Worm (Caenorhabditis elegans): ENCODE data around the gene fbxa-163.

Gene fbxa-163

ce11 chrII:1613972-1614371 lies 3.4 kb upstream of the fbxa-163 start, which contains the start of gene fbxa-164:
fbxa-164 (minus strand) TSS chrII:1614072.
- TF ChIP-seq ztf-23 (GFP tag; IDR thresholded peaks at IDR 0.05) (no peak), flt-1 (GFP tag; IDR thresholded peaks at IDR 0.05) (no peak), tab-1 (GFP tag; IDR thresholded peaks at IDR 0.05) (no peak), ztf-29 (GFP tag; IDR thresholded peaks at IDR 0.05) (no peak)

ce11 chrII:1608915-1609314 lies 1.6 kb downstream of the fbxa-163 start:
- TF ChIP-seq ztf-29 (GFP tag; IDR thresholded peaks at IDR 0.05) (no peak), ztf-23 (GFP tag; IDR thresholded peaks at IDR 0.05) (no peak), T22C8.4 (GFP tag; IDR thresholded peaks at IDR 0.05) (no peak), flt-1 (GFP tag; IDR thresholded peaks at IDR 0.05) (no peak), med-1 (GFP tag; optimal IDR thresholded peaks at IDR 0.05; ENCODE audit: insufficient read depth) (no peak), klf-2 (GFP tag; conservative IDR thresholded peaks at IDR 0.05) (no peak), cog-1 (tag; optimal IDR thresholded peaks at IDR 0.05) (no peak), tab-1 (GFP tag; IDR thresholded peaks at IDR 0.05) (no peak), ref-1 (GFP tag; conservative IDR thresholded peaks at IDR 0.05) (no peak)

- no peak for TF ChIP-seq cog-1 (tag; optimal IDR thresholded peaks at IDR 0.05)
- no peak for TF ChIP-seq ztf-23 (GFP tag; IDR thresholded peaks at IDR 0.05)
- no peak for TF ChIP-seq klf-2 (GFP tag; conservative IDR thresholded peaks at IDR 0.05)
- no peak for TF ChIP-seq ref-1 (GFP tag; conservative IDR thresholded peaks at IDR 0.05)
- TF ChIP-seq ztf-29 (GFP tag; IDR thresholded peaks at IDR 0.05) = no peak
- TF ChIP-seq T22C8.4 (GFP tag; IDR thresholded peaks at IDR 0.05) = no peak
- no peak for TF ChIP-seq tab-1 (GFP tag; IDR thresholded peaks at IDR 0.05)
- TF ChIP-seq flt-1 (GFP tag; IDR thresholded peaks at IDR 0.05) = no peak
These were observed 3.0 kb downstream of the fbxa-163 start for ce11 chrII:1607575-1607974.

ce11 chrII:1606079-1606478 lies 4.5 kb downstream of the fbxa-163 start, which contains the start of gene bath-33:
bath-33 (minus strand) TSS chrII:1606179.
- TF ChIP-seq cog-1 (tag; optimal IDR thresholded peaks at IDR 0.05) = no peak
- TF ChIP-seq ztf-23 (GFP tag; IDR thresholded peaks at IDR 0.05) = no peak
- TF ChIP-seq flt-1 (GFP tag; IDR thresholded peaks at IDR 0.05) = no peak
- no peak for TF ChIP-seq ztf-29 (GFP tag; IDR thresholded peaks at IDR 0.05)
- TF ChIP-seq T22C8.4 (GFP tag; IDR thresholded peaks at IDR 0.05) = no peak
- no peak for TF ChIP-seq med-1 (GFP tag; optimal IDR thresholded peaks at IDR 0.05; ENCODE audit: insufficient read depth)
- TF ChIP-seq tab-1 (GFP tag; IDR thresholded peaks at IDR 0.05) = no peak
- no peak for TF ChIP-seq klf-2 (GFP tag; conservative IDR thresholded peaks at IDR 0.05)

- TF ChIP-seq flt-1 (GFP tag; IDR thresholded peaks at IDR 0.05) (no peak), tab-1 (GFP tag; IDR thresholded peaks at IDR 0.05) (no peak), T22C8.4 (GFP tag; IDR thresholded peaks at IDR 0.05) (no peak), ztf-29 (GFP tag; IDR thresholded peaks at IDR 0.05) (no peak)
These were observed 5.5 kb downstream of the fbxa-163 start for ce11 chrII:1605010-1605409.

- TF ChIP-seq med-1 (GFP tag; optimal IDR thresholded peaks at IDR 0.05; ENCODE audit: insufficient read depth) (no peak), ztf-29 (GFP tag; IDR thresholded peaks at IDR 0.05) (no peak), flt-1 (GFP tag; IDR thresholded peaks at IDR 0.05) (no peak), tab-1 (GFP tag; IDR thresholded peaks at IDR 0.05) (no peak), ref-1 (GFP tag; conservative IDR thresholded peaks at IDR 0.05) (no peak), T22C8.4 (GFP tag; IDR thresholded peaks at IDR 0.05) (no peak), ztf-23 (GFP tag; IDR thresholded peaks at IDR 0.05) (no peak), klf-2 (GFP tag; conservative IDR thresholded peaks at IDR 0.05) (no peak), cog-1 (tag; optimal IDR thresholded peaks at IDR 0.05) (no peak)
These were observed 7.5 kb downstream of the fbxa-163 start for ce11 chrII:1603049-1603448.

ce11 chrII:1601507-1601906 lies 9.0 kb downstream of the fbxa-163 start, which contains the start of gene bath-47:
bath-47 (plus strand) TSS chrII:1601811.
- TF ChIP-seq klf-2 (GFP tag; conservative IDR thresholded peaks at IDR 0.05) = no peak

ce11 chrII:1600661-1601060 lies 9.9 kb downstream of the fbxa-163 start, which contains the start of gene bath-26:
bath-26 (minus strand) TSS chrII:1600761.
- no peak for TF ChIP-seq klf-2 (GFP tag; conservative IDR thresholded peaks at IDR 0.05)
- no peak for TF ChIP-seq ztf-29 (GFP tag; IDR thresholded peaks at IDR 0.05)
- no peak for TF ChIP-seq tab-1 (GFP tag; IDR thresholded peaks at IDR 0.05)
- TF ChIP-seq cog-1 (tag; optimal IDR thresholded peaks at IDR 0.05) = no peak
- no peak for TF ChIP-seq T22C8.4 (GFP tag; IDR thresholded peaks at IDR 0.05)
- TF ChIP-seq flt-1 (GFP tag; IDR thresholded peaks at IDR 0.05) = no peak
- TF ChIP-seq ztf-23 (GFP tag; IDR thresholded peaks at IDR 0.05) = no peak
- TF ChIP-seq ref-1 (GFP tag; conservative IDR thresholded peaks at IDR 0.05) = no peak
- no peak for TF ChIP-seq med-1 (GFP tag; optimal IDR thresholded peaks at IDR 0.05; ENCODE audit: insufficient read depth)

- no peak for TF ChIP-seq ztf-23 (GFP tag; IDR thresholded peaks at IDR 0.05)
- TF ChIP-seq flt-1 (GFP tag; IDR thresholded peaks at IDR 0.05) = no peak
- TF ChIP-seq med-1 (GFP tag; optimal IDR thresholded peaks at IDR 0.05; ENCODE audit: insufficient read depth) = no peak
- no peak for TF ChIP-seq tab-1 (GFP tag; IDR thresholded peaks at IDR 0.05)
- no peak for TF ChIP-seq ztf-29 (GFP tag; IDR thresholded peaks at IDR 0.05)
- TF ChIP-seq klf-2 (GFP tag; conservative IDR thresholded peaks at IDR 0.05) = no peak
- TF ChIP-seq T22C8.4 (GFP tag; IDR thresholded peaks at IDR 0.05) = no peak
- no peak for TF ChIP-seq ref-1 (GFP tag; conservative IDR thresholded peaks at IDR 0.05)
- TF ChIP-seq cog-1 (tag; optimal IDR thresholded peaks at IDR 0.05) = no peak
These were observed 13.1 kb downstream of the fbxa-163 start, which contains the start of gene bath-46 for ce11 chrII:1597101-1598088. bath-46 (plus strand) TSS chrII:1597906.

- TF ChIP-seq med-1 (GFP tag; optimal IDR thresholded peaks at IDR 0.05; ENCODE audit: insufficient read depth) (no peak), flt-1 (GFP tag; IDR thresholded peaks at IDR 0.05) (no peak), ref-1 (GFP tag; conservative IDR thresholded peaks at IDR 0.05) (no peak), T22C8.4 (GFP tag; IDR thresholded peaks at IDR 0.05) (no peak), ztf-23 (GFP tag; IDR thresholded peaks at IDR 0.05) (no peak), tab-1 (GFP tag; IDR thresholded peaks at IDR 0.05) (no peak), klf-2 (GFP tag; conservative IDR thresholded peaks at IDR 0.05) (no peak), ztf-29 (GFP tag; IDR thresholded peaks at IDR 0.05) (no peak), cog-1 (tag; optimal IDR thresholded peaks at IDR 0.05) (no peak)
These were observed 15.4 kb downstream of the fbxa-163 start, which contains the start of gene clec-20 for ce11 chrII:1595137-1595536. clec-20 (minus strand) TSS chrII:1595237.

Measured in whole organism, midembryonic.